Fruit fly (Drosophila melanogaster) Kc167 (cell line): ENCODE results near the gene Pus7.

ENCODE experiments used
- Myc ChIP-seq: fragments of >200 bp; optimal IDR thresholded peaks from 2 replicates; lab custom pipeline; 2017; ENCODE audit warnings: missing external identifiers
- Sin3A ChIP-seq: fragments of >200 bp; optimal IDR thresholded peaks from 2 replicates; lab custom pipeline; 2018; ENCODE audit warnings: missing external identifiers
- h ChIP-seq: fragments of >200 bp; optimal IDR thresholded peaks from 3 replicates; lab custom pipeline; 2018; ENCODE audit warnings: missing external identifiers
- insv ChIP-seq: fragments of >200 bp; optimal IDR thresholded peaks from 3 replicates; lab custom pipeline; 2018; ENCODE audit warnings: missing external identifiers
- psq ChIP-seq: fragments of >200 bp; optimal IDR thresholded peaks from 2 replicates; lab custom pipeline; 2017; ENCODE audit warnings: missing external identifiers
- ttk ChIP-seq: sonication (Bioruptor generic); optimal IDR thresholded peaks from 2 replicates; lab custom pipeline; 2017; ENCODE audit warnings: missing external identifiers

Pus7 gene

dm6 chr3L:8523257-8523656 is 13.5 kb downstream of the Pus7 start, which contains the start of gene GstO2:
TSS of gene GstO2 (minus strand) at chr3L:8523501.
- no peak for TF ChIP-seq ttk (lab: Kevin White, UChicago)
- no peak for TF ChIP-seq Myc (lab: Kevin White, UChicago)
- no peak for TF ChIP-seq psq (lab: Kevin White, UChicago)
- TF ChIP-seq h (lab: Kevin White, UChicago) = no peak
- no peak for TF ChIP-seq insv (lab: Kevin White, UChicago)

- TF ChIP-seq psq (lab: Kevin White, UChicago) = no peak
- no peak for TF ChIP-seq Myc (lab: Kevin White, UChicago)
- no peak for TF ChIP-seq insv (lab: Kevin White, UChicago)
- TF ChIP-seq h (lab: Kevin White, UChicago) = no peak
- TF ChIP-seq Sin3A (lab: Kevin White, UChicago) = no peak
- TF ChIP-seq ttk (lab: Kevin White, UChicago) = no peak
Observed at dm6 chr3L:8524816-8525625, 15.2 kb downstream of the Pus7 start, which contains the start of the genes GstO1 and foi. TSS of gene GstO1 (minus strand) at chr3L:8524866. TSS of gene foi (plus strand) at chr3L:8525244.

- no peak for TF ChIP-seq ttk (lab: Kevin White, UChicago)
- TF ChIP-seq Myc (lab: Kevin White, UChicago) = no peak
- no peak for TF ChIP-seq Sin3A (lab: Kevin White, UChicago)
- TF ChIP-seq insv (lab: Kevin White, UChicago) = no peak
- no peak for TF ChIP-seq psq (lab: Kevin White, UChicago)
Observed at dm6 chr3L:8525691-8526421, 16.1 kb downstream of the Pus7 start.

dm6 chr3L:8527829-8528228 is 18.0 kb downstream of the Pus7 start:
- TF ChIP-seq ttk (lab: Kevin White, UChicago) (no peak), Myc (lab: Kevin White, UChicago) (no peak), Sin3A (lab: Kevin White, UChicago) (no peak), psq (lab: Kevin White, UChicago) (no peak), h (lab: Kevin White, UChicago) (no peak), insv (lab: Kevin White, UChicago) (no peak)

- TF ChIP-seq ttk (lab: Kevin White, UChicago) (no peak), psq (lab: Kevin White, UChicago) (no peak), Myc (lab: Kevin White, UChicago) (no peak), Sin3A (lab: Kevin White, UChicago) (no peak), insv (lab: Kevin White, UChicago) (no peak), h (lab: Kevin White, UChicago) (no peak)
Observed at dm6 chr3L:8528546-8528945, 18.7 kb downstream of the Pus7 start.

dm6 chr3L:8529701-8530100 is 19.9 kb downstream of the Pus7 start:
- TF ChIP-seq ttk (lab: Kevin White, UChicago) (no peak), Sin3A (lab: Kevin White, UChicago) (no peak), insv (lab: Kevin White, UChicago) (no peak), Myc (lab: Kevin White, UChicago) (no peak), h (lab: Kevin White, UChicago) (no peak)

- no peak for TF ChIP-seq h (lab: Kevin White, UChicago)
- TF ChIP-seq insv (lab: Kevin White, UChicago) = no peak
- no peak for TF ChIP-seq psq (lab: Kevin White, UChicago)
- TF ChIP-seq ttk (lab: Kevin White, UChicago) = no peak
- no peak for TF ChIP-seq Sin3A (lab: Kevin White, UChicago)
- TF ChIP-seq Myc (lab: Kevin White, UChicago) = no peak
Observed at dm6 chr3L:8534386-8535306, 24.8 kb downstream of the Pus7 start, which contains the start of gene ergic53. TSS of gene ergic53 (plus strand) at chr3L:8534977.

- TF ChIP-seq insv (lab: Kevin White, UChicago) = no peak
Observed at dm6 chr3L:8536387-8536786, 26.6 kb downstream of the Pus7 start.

- no peak for TF ChIP-seq Myc (lab: Kevin White, UChicago)
- TF ChIP-seq Sin3A (lab: Kevin White, UChicago) = no peak
- TF ChIP-seq ttk (lab: Kevin White, UChicago) = no peak
- no peak for TF ChIP-seq insv (lab: Kevin White, UChicago)
- no peak for TF ChIP-seq psq (lab: Kevin White, UChicago)
- TF ChIP-seq h (lab: Kevin White, UChicago) = no peak
Observed at dm6 chr3L:8538355-8538754, 28.6 kb downstream of the Pus7 start.

- no peak for TF ChIP-seq Myc (lab: Kevin White, UChicago)
- no peak for TF ChIP-seq insv (lab: Kevin White, UChicago)
- TF ChIP-seq h (lab: Kevin White, UChicago) = no peak
- TF ChIP-seq psq (lab: Kevin White, UChicago) = no peak
- TF ChIP-seq ttk (lab: Kevin White, UChicago) = no peak
- TF ChIP-seq Sin3A (lab: Kevin White, UChicago) = no peak
Observed at dm6 chr3L:8540509-8540908, 30.7 kb downstream of the Pus7 start.
